Worm (Caenorhabditis elegans): ENCODE data around the gene sdz-12.

sdz-12 gene

ce11 chrII:3743684-3744200 lies 12.1 kb upstream of the sdz-12 start, which contains the start of gene nta-1:
Gene nta-1 (minus strand): TSS chrII:3743814.
- TF ChIP-seq ztf-3 (GFP tag; optimal IDR thresholded peaks at IDR 0.05): no peak
- TF ChIP-seq nfyb-1 (GFP tag; IDR thresholded peaks at IDR 0.05): no peak
- no peak for TF ChIP-seq lin-54 (GFP tag; optimal IDR thresholded peaks at IDR 0.05)
- no peak for TF ChIP-seq snpc-4 (GFP tag; optimal IDR thresholded peaks at IDR 0.05)
- no peak for TF ChIP-seq snpc-4 (tag; optimal IDR thresholded peaks at IDR 0.05)
- TF ChIP-seq attf-6 (GFP tag; IDR thresholded peaks at IDR 0.05): no peak
- no peak for TF ChIP-seq F55B11.4 (tag; optimal IDR thresholded peaks at IDR 0.05; ENCODE audit: borderline replicate concordance, insufficient read depth)
- TF ChIP-seq nhr-80 (tag; optimal IDR thresholded peaks at IDR 0.05): peak; percentile 58
- no peak for TF ChIP-seq athp-1 (tag; optimal IDR thresholded peaks at IDR 0.05)
- TF ChIP-seq hmg-20 (GFP tag; IDR thresholded peaks at IDR 0.05): no peak
- TF ChIP-seq tbp1 (GFP tag; optimal IDR thresholded peaks at IDR 0.05): peak; percentile 29
- TF ChIP-seq zim-3 (tag; optimal IDR thresholded peaks at IDR 0.05): no peak
- no peak for TF ChIP-seq ztf-18 (tag; optimal IDR thresholded peaks at IDR 0.05)
- no peak for TF ChIP-seq gei-17 (GFP tag; optimal IDR thresholded peaks at IDR 0.05)
- no peak for TF ChIP-seq lag-1 (GFP tag; IDR thresholded peaks at IDR 0.05)
- no peak for TF ChIP-seq Y67H2A.10 (GFP tag; conservative IDR thresholded peaks at IDR 0.05)
- no peak for TF ChIP-seq egl-18 (GFP tag; IDR thresholded peaks at IDR 0.05)
- TF ChIP-seq dox-1 (GFP tag; IDR thresholded peaks at IDR 0.05): 0 out of 2 replicates have a peak, but pooled peaks have one; percentile 11
- no peak for TF ChIP-seq madf-8 (GFP tag; conservative IDR thresholded peaks at IDR 0.05)
- TF ChIP-seq egl-44 (GFP tag; IDR thresholded peaks at IDR 0.05): no peak
- no peak for TF ChIP-seq atf-7 (tag; optimal IDR thresholded peaks at IDR 0.05)
- no peak for TF ChIP-seq efl-1 (GFP tag; optimal IDR thresholded peaks at IDR 0.05)
- TF ChIP-seq rpc-1 (optimal IDR thresholded peaks at IDR 0.05): no peak
- TF ChIP-seq rpc-1 (tag; optimal IDR thresholded peaks at IDR 0.05): no peak
- no peak for TF ChIP-seq let-607 (tag; optimal IDR thresholded peaks at IDR 0.05)
- TF ChIP-seq D2030.7 (GFP tag; IDR thresholded peaks at IDR 0.05): no peak
- TF ChIP-seq ZK185.1 (tag; optimal IDR thresholded peaks at IDR 0.05; ENCODE audit: poor library complexity, severe bottlenecking): no peak

- no peak for TF ChIP-seq snpc-1.1 (tag; optimal IDR thresholded peaks at IDR 0.05; ENCODE audit: insufficient read depth)
- no peak for TF ChIP-seq Y53G8AR.9 (GFP tag; conservative IDR thresholded peaks at IDR 0.05)
- no peak for TF ChIP-seq F39B2.1 (GFP tag; IDR thresholded peaks at IDR 0.05)
- no peak for TF ChIP-seq nfya-2 (GFP tag; IDR thresholded peaks at IDR 0.05)
- no peak for TF ChIP-seq D2030.7 (GFP tag; IDR thresholded peaks at IDR 0.05)
- no peak for TF ChIP-seq nhr-120 (GFP tag; IDR thresholded peaks at IDR 0.05)
- TF ChIP-seq ztf-26 (tag; optimal IDR thresholded peaks at IDR 0.05): no peak
- no peak for TF ChIP-seq mcd-1 (GFP tag; IDR thresholded peaks at IDR 0.05)
- no peak for TF ChIP-seq sea-2 (GFP tag; IDR thresholded peaks at IDR 0.05)
- TF ChIP-seq egrh-3 (GFP tag; IDR thresholded peaks at IDR 0.05): no peak
- no peak for TF ChIP-seq F57C9.4 (tag; optimal IDR thresholded peaks at IDR 0.05)
- no peak for TF ChIP-seq rec-8 (tag; optimal IDR thresholded peaks at IDR 0.05)
- TF ChIP-seq Y53F4B.3 (GFP tag; IDR thresholded peaks at IDR 0.05): no peak
- no peak for TF ChIP-seq fkh-3 (tag; optimal IDR thresholded peaks at IDR 0.05)
These were observed 10.0 kb upstream of the sdz-12 start, which contains the start of gene F12E12.1 for ce11 chrII:3741584-3741983. Gene F12E12.1 (plus strand): TSS chrII:3741884.

Measured in whole organism, young adult.